Worm (Caenorhabditis elegans): ENCODE data around the gene K04D7.6.

K04D7.6 gene

ce11 chrIV:10174932-10175732 lies 30.9 kb downstream of the K04D7.6 start:
- TF ChIP-seq nhr-85 (tag) (no peak), ztf-4 (tag; optimal IDR thresholded peaks at IDR 0.05) (no peak), egl-13 (tag; optimal IDR thresholded peaks at IDR 0.05) (no peak), egl-27 (tag; optimal IDR thresholded peaks at IDR 0.05) (no peak), nhr-47 (tag; optimal IDR thresholded peaks at IDR 0.05) (peak; percentile 0), aha-1 (tag; optimal IDR thresholded peaks at IDR 0.05) (no peak), ceh-82 (tag; optimal IDR thresholded peaks at IDR 0.05) (no peak), lin-14 (GFP tag; optimal IDR thresholded peaks at IDR 0.05) (peak; percentile 73), fos-1 (tag; optimal IDR thresholded peaks at IDR 0.05) (no peak), hlh-4 (tag; optimal IDR thresholded peaks at IDR 0.05) (no peak), skn-1 (tag; optimal IDR thresholded peaks at IDR 0.05) (no peak), hpl-2 (GFP tag; optimal IDR thresholded peaks at IDR 0.05) (no peak), blmp-1 (tag; optimal IDR thresholded peaks at IDR 0.05) (peak; percentile 74), mep-1 (tag; optimal IDR thresholded peaks at IDR 0.05) (peak; percentile 14), ceh-8 (GFP tag; optimal IDR thresholded peaks at IDR 0.05) (no peak), vab-15 (tag; optimal IDR thresholded peaks at IDR 0.05) (no peak), nhr-90 (tag; optimal IDR thresholded peaks at IDR 0.05; ENCODE audit: poor library complexity) (peak; percentile 33), aly-2 (tag; optimal IDR thresholded peaks at IDR 0.05) (no peak), nhr-11 (tag; optimal IDR thresholded peaks at IDR 0.05) (no peak), unc-86 (tag; optimal IDR thresholded peaks at IDR 0.05) (no peak), pax-3 (tag; optimal IDR thresholded peaks at IDR 0.05) (no peak), elt-2 (tag; optimal IDR thresholded peaks at IDR 0.05) (peak; percentile 45), elt-3 (tag; optimal IDR thresholded peaks at IDR 0.05) (peak in 2 of 6 experiments; percentile 0 to 8), ceh-88 (GFP tag; IDR thresholded peaks at IDR 0.05) (no peak), alr-1 (tag; optimal IDR thresholded peaks at IDR 0.05; ENCODE audit: borderline replicate concordance) (no peak), snu-23 (GFP tag; optimal IDR thresholded peaks at IDR 0.05) (peak; percentile 25), efl-1 (optimal IDR thresholded peaks at IDR 0.05) (no peak), efl-1 (GFP tag; optimal IDR thresholded peaks at IDR 0.05 in 1 of 2) (peak in 1 of 2 experiments; percentile 62), unc-62 (GFP tag; optimal IDR thresholded peaks at IDR 0.05) (no peak), nhr-71 (tag; optimal IDR thresholded peaks at IDR 0.05) (peak; percentile 14), swsn-7 (tag; optimal IDR thresholded peaks at IDR 0.05) (no peak), mab-9 (GFP tag; IDR thresholded peaks at IDR 0.05) (no peak), nhr-20 (tag; optimal IDR thresholded peaks at IDR 0.05) (peak; percentile 19), nhr-76 (tag; optimal IDR thresholded peaks at IDR 0.05) (no peak), fkh-10 (GFP tag; optimal IDR thresholded peaks at IDR 0.05) (no peak), ceh-63 (GFP tag; optimal IDR thresholded peaks at IDR 0.05) (no peak), snpc-4 (tag; optimal IDR thresholded peaks at IDR 0.05) (no peak), nhr-19 (GFP tag; conservative IDR thresholded peaks at IDR 0.05) (peak; percentile 9; the same call in 1 of the 2 replicates)

ce11 chrIV:10174328-10174727 lies 31.8 kb downstream of the K04D7.6 start, which contains the start of gene pxf-1:
TSS of gene pxf-1 (minus strand) at chrIV:10174341.
- TF ChIP-seq ceh-63 (GFP tag; optimal IDR thresholded peaks at IDR 0.05), result no peak

- TF ChIP-seq fkh-10 (GFP tag; optimal IDR thresholded peaks at IDR 0.05) (peak; percentile 92), C04F5.9 (tag; optimal IDR thresholded peaks at IDR 0.05) (no peak), ces-1 (GFP tag; optimal IDR thresholded peaks at IDR 0.05) (peak; percentile 38), F16B12.6 (tag; optimal IDR thresholded peaks at IDR 0.05) (no peak), lin-14 (GFP tag; optimal IDR thresholded peaks at IDR 0.05) (peak; percentile 84), nhr-71 (tag; optimal IDR thresholded peaks at IDR 0.05) (peak; percentile 21)
These were observed 35.3 kb downstream of the K04D7.6 start for ce11 chrIV:10170808-10171207.

All from whole organism, L1 larva.